Worm (Caenorhabditis elegans) whole organism, L4 larva: ENCODE data around the gene F46H5.5.

Experiments
- F44E2.7 ChIP-seq: fragments of 200-800 bp; sonication (Bioruptor generic); IDR thresholded peaks from 2 replicates; pipeline ENCODE4 v2.1.2; 2022; ENCODE audit warnings: missing genetic modification characterization, missing compliant biosample characterization
- T20F7.1 ChIP-seq: fragments of 200-800 bp; sonication (Bioruptor generic); optimal IDR thresholded peaks from 2 replicates; lab custom pipeline; 2018; ENCODE audit warnings: mild to moderate bottlenecking, missing genetic modification characterization, missing compliant biosample characterization
- T26A8.4 ChIP-seq: fragments of 200-800 bp; sonication (Bioruptor generic); IDR thresholded peaks from 2 replicates; pipeline ENCODE4 v1.3.6; 2022; ENCODE audit warnings: missing genetic modification characterization, missing compliant biosample characterization
- Y48G9A.11 ChIP-seq: fragments of 200-800 bp; sonication (Bioruptor generic); IDR thresholded peaks from 2 replicates; pipeline ENCODE4 v1.3.6; 2022; ENCODE audit warnings: missing genetic modification reagents, missing genetic modification characterization, missing compliant biosample characterization
- Y75B8A.6 ChIP-seq: fragments of 200-800 bp; sonication (Bioruptor generic); IDR thresholded peaks from 2 replicates; pipeline ENCODE4 v1.3.6; 2022; ENCODE audit warnings: missing genetic modification reagents, missing genetic modification characterization, missing compliant biosample characterization
- aha-1 ChIP-seq: fragments of 150-350 bp; peaks from one replicate; lab custom pipeline; 2014; ENCODE audit warnings: missing biosample characterization, missing genetic modification characterization
- ama-1 ChIP-seq: fragments of 150-350 bp; optimal IDR thresholded peaks from 2 replicates; lab custom pipeline; 2014; ENCODE audit warnings: inconsistent platforms, mixed read lengths
- arid-1 ChIP-seq: fragments of 200-800 bp; sonication (Bioruptor generic); conservative IDR thresholded peaks from 2 replicates; pipeline ENCODE4 v1.3.6; 2022; ENCODE audit warnings: missing genetic modification reagents, missing genetic modification characterization, missing compliant biosample characterization
- ceh-28 ChIP-seq: fragments of 150-350 bp; optimal IDR thresholded peaks from 2 replicates; lab custom pipeline; 2014; ENCODE audit warnings: missing biosample characterization, missing genetic modification reagents, missing genetic modification characterization
- ceh-32 ChIP-seq: sonication (generic microtip); optimal IDR thresholded peaks from 2 replicates; lab custom pipeline; 2016; ENCODE audit warnings: mild to moderate bottlenecking, missing genetic modification characterization, missing compliant biosample characterization; ENCODE audit not compliant: poor library complexity
- ceh-44 ChIP-seq: fragments of 200-800 bp; sonication (Bioruptor generic); IDR thresholded peaks from 2 replicates; pipeline ENCODE4 v1.3.6; 2022; ENCODE audit warnings: missing genetic modification reagents, missing genetic modification characterization, missing compliant biosample characterization
- ceh-62 ChIP-seq: sonication (generic microtip); optimal IDR thresholded peaks from 2 replicates; lab custom pipeline; 2017; ENCODE audit warnings: missing biosample characterization, missing genetic modification characterization
- daf-16 ChIP-seq, 3 experiments: sonication (generic microtip); optimal IDR thresholded peaks; 2 replicates each; lab custom pipeline; 2016 to 2017; ENCODE audit warnings: missing genetic modification characterization in 3 of 3, missing genetic modification reagents in 3 of 3, mild to moderate bottlenecking in 2 of 3, missing compliant biosample characterization in 2 of 3, missing biosample characterization in 1 of 3, moderate library complexity in 1 of 3
- dmd-6 ChIP-seq: fragments of 200-800 bp; sonication (Bioruptor generic); IDR thresholded peaks from 2 replicates; pipeline ENCODE4 v1.3.6; 2022; ENCODE audit warnings: missing genetic modification reagents, missing genetic modification characterization, missing compliant biosample characterization
- dpl-1 ChIP-seq: fragments of 150-350 bp; optimal IDR thresholded peaks from 2 replicates; lab custom pipeline; 2014; ENCODE audit warnings: missing biosample characterization, missing genetic modification reagents, missing genetic modification characterization
- dve-1 ChIP-seq: sonication (generic microtip); optimal IDR thresholded peaks from 2 replicates; lab custom pipeline; 2017; ENCODE audit warnings: antibody characterized with exemption, mild to moderate bottlenecking, missing genetic modification characterization, missing compliant biosample characterization; ENCODE audit not compliant: insufficient read depth
- fkh-10 ChIP-seq: fragments of 150-350 bp; optimal IDR thresholded peaks from 2 replicates; lab custom pipeline; 2014; ENCODE audit warnings: missing biosample characterization, missing genetic modification reagents, missing genetic modification characterization
- hlh-11 ChIP-seq: fragments of 200-800 bp; sonication (Bioruptor generic); optimal IDR thresholded peaks from 2 replicates; lab custom pipeline; 2018; ENCODE audit warnings: mild to moderate bottlenecking, missing genetic modification characterization, missing compliant biosample characterization
- hlh-30 ChIP-seq: sonication (generic microtip); optimal IDR thresholded peaks from 2 replicates; lab custom pipeline; 2017; ENCODE audit warnings: antibody characterized with exemption, mild to moderate bottlenecking, missing genetic modification characterization, missing compliant biosample characterization; ENCODE audit not compliant: insufficient read depth
- lin-1 ChIP-seq: fragments of 200-800 bp; sonication (Bioruptor generic); IDR thresholded peaks from 2 replicates; pipeline ENCODE4 v1.3.6; 2022; ENCODE audit warnings: missing genetic modification reagents, missing genetic modification characterization, missing compliant biosample characterization
- lin-13 ChIP-seq: fragments of 150-350 bp; optimal IDR thresholded peaks from 2 replicates; lab custom pipeline; 2014; ENCODE audit warnings: missing biosample characterization, missing genetic modification reagents, missing genetic modification characterization
- lin-15B ChIP-seq: fragments of 150-350 bp; sonication (generic microtip); optimal IDR thresholded peaks from 3 replicates; lab custom pipeline; 2014; ENCODE audit warnings: missing biosample characterization, missing genetic modification characterization
- lsy-2 ChIP-seq, 2 experiments: fragments of 150-350 bp in 1 of 2; sonication (generic microtip) in 1 of 2; optimal IDR thresholded peaks; 2 replicates each; lab custom pipeline; 2014 to 2017; ENCODE audit warnings: missing biosample characterization in 2 of 2, missing genetic modification characterization in 2 of 2
- madf-5 ChIP-seq, 2 experiments: fragments of 200-800 bp; sonication (Bioruptor generic); IDR thresholded peaks; 2 replicates each; pipeline ENCODE4 v1.3.6; 2022; ENCODE audit warnings: missing compliant biosample characterization in 2 of 2, missing genetic modification characterization in 2 of 2
- mes-2 ChIP-seq: sonication (generic microtip); optimal IDR thresholded peaks from 2 replicates; lab custom pipeline; 2016; ENCODE audit warnings: missing genotype, mild to moderate bottlenecking, missing genetic modification characterization, missing compliant biosample characterization; ENCODE audit not compliant: poor library complexity, severe bottlenecking
- nhr-10 ChIP-seq: fragments of 150-350 bp; optimal IDR thresholded peaks from 2 replicates; lab custom pipeline; 2014; ENCODE audit warnings: missing biosample characterization, missing genetic modification characterization
- nhr-11 ChIP-seq: fragments of 150-350 bp; optimal IDR thresholded peaks from 2 replicates; lab custom pipeline; 2014; ENCODE audit warnings: missing biosample characterization, missing genetic modification characterization
- nhr-237 ChIP-seq: sonication (generic microtip); optimal IDR thresholded peaks from 2 replicates; lab custom pipeline; 2017; ENCODE audit warnings: missing biosample characterization, missing genetic modification characterization
- nhr-25 ChIP-seq: sonication (generic microtip); optimal IDR thresholded peaks from 2 replicates; lab custom pipeline; 2017; ENCODE audit warnings: missing genetic modification characterization, mild to moderate bottlenecking, missing compliant biosample characterization, antibody characterized with exemption, moderate library complexity, borderline replicate concordance; ENCODE audit not compliant: insufficient read depth
- nhr-28 ChIP-seq: fragments of 150-350 bp; optimal IDR thresholded peaks from 2 replicates; lab custom pipeline; 2014; ENCODE audit warnings: missing biosample characterization, missing genetic modification characterization
- nhr-6 ChIP-seq: fragments of 150-350 bp; optimal IDR thresholded peaks from 2 replicates; lab custom pipeline; 2014; ENCODE audit warnings: missing biosample characterization, missing genetic modification characterization
- nhr-76 ChIP-seq: fragments of 150-350 bp; optimal IDR thresholded peaks from 2 replicates; lab custom pipeline; 2014; ENCODE audit warnings: missing biosample characterization, missing genetic modification characterization
- nhr-77 ChIP-seq: fragments of 150-350 bp; optimal IDR thresholded peaks from 2 replicates; lab custom pipeline; 2014; ENCODE audit warnings: missing biosample characterization, missing genetic modification characterization
- pha-4 ChIP-seq, 2 experiments: fragments of 150-350 bp in 1 of 2; fragments of 200-800 bp in 1 of 2; sonication (Bioruptor generic) in 1 of 2; IDR thresholded peaks in 1 of 2; optimal IDR thresholded peaks in 1 of 2; 2 replicates each; pipeline versions ENCODE4 v1.3.6 to Lab custom; 2014 to 2022; ENCODE audit warnings: missing genetic modification characterization in 2 of 2, missing genetic modification reagents in 2 of 2, missing biosample characterization in 1 of 2, missing compliant biosample characterization in 1 of 2
- pqm-1 ChIP-seq: sonication (generic microtip); optimal IDR thresholded peaks from 2 replicates; lab custom pipeline; 2017; ENCODE audit warnings: missing biosample characterization, missing genetic modification characterization
- set-16 ChIP-seq: fragments of 200-800 bp; sonication (Bioruptor generic); IDR thresholded peaks from 2 replicates; pipeline ENCODE4 v1.3.6; 2022; ENCODE audit warnings: missing genetic modification reagents, missing genetic modification characterization, missing compliant biosample characterization
- skn-1 ChIP-seq: fragments of 150-350 bp; optimal IDR thresholded peaks from 2 replicates; lab custom pipeline; 2014; ENCODE audit warnings: missing biosample characterization, missing genetic modification characterization
- unc-62 ChIP-seq, 3 experiments: fragments of 150-350 bp in 1 of 3; sonication (generic microtip); optimal IDR thresholded peaks in 2 of 3; peaks in 1 of 3; 1 replicate in 1 of 3; 2 replicates in 2 of 3; lab custom pipeline; 2014 to 2017; ENCODE audit warnings: missing biosample characterization in 3 of 3, missing genetic modification characterization in 3 of 3, missing genetic modification reagents in 3 of 3, missing genotype in 1 of 3
- zfp-3 ChIP-seq: fragments of 200-800 bp; sonication (Bioruptor generic); conservative IDR thresholded peaks from 2 replicates; pipeline ENCODE4 v1.3.6; 2022; ENCODE audit warnings: missing genetic modification reagents, missing genetic modification characterization, missing compliant biosample characterization
- zip-2 ChIP-seq: fragments of 150-350 bp; optimal IDR thresholded peaks from 2 replicates; lab custom pipeline; 2014; ENCODE audit warnings: missing biosample characterization, missing genetic modification characterization

The F46H5.5 gene

ce11 chrX:7234074-7234453, 22.7 kb downstream of the F46H5.5 start:
- no peak for TF ChIP-seq fkh-10 (GFP tag; lab: Kevin White, UChicago)
- TF ChIP-seq unc-62 (GFP tag; optimal IDR thresholded peaks at IDR 0.05 in 1 of 2; lab: Kevin White, UChicago), result peak in 1 of 2 experiments; percentile 92
- no peak for TF ChIP-seq unc-62 (tag; optimal IDR thresholded peaks at IDR 0.05; lab: Kevin White, UChicago)
- TF ChIP-seq zfp-3 (GFP tag; lab: Robert Waterston, UW), result no peak
- TF ChIP-seq zip-2, result no peak

- TF ChIP-seq ama-1 (lab: Kevin White, UChicago) (peak; percentile 35), nhr-28 (tag; lab: Kevin White, UChicago) (peak; percentile 60), hlh-30 (tag; lab: Kevin White, UChicago) (peak; percentile 38), lin-15B (tag; lab: Kevin White, UChicago) (no peak), nhr-25 (tag; lab: Kevin White, UChicago) (no peak), dve-1 (tag; lab: Kevin White, UChicago) (peak; percentile 29), Y75B8A.6 (GFP tag; lab: Robert Waterston, UW) (no peak), pqm-1 (tag; lab: Kevin White, UChicago) (peak; percentile 54), T20F7.1 (no peak), dmd-6 (GFP tag; lab: Robert Waterston, UW) (peak; percentile 68), nhr-237 (no peak), unc-62 (GFP tag; optimal IDR thresholded peaks at IDR 0.05 in 1 of 2; lab: Kevin White, UChicago) (peak in 1 of 2 experiments; percentile 92), unc-62 (tag; optimal IDR thresholded peaks at IDR 0.05; lab: Kevin White, UChicago) (no peak), ceh-32 (tag; lab: Kevin White, UChicago) (no peak), nhr-77 (tag; lab: Kevin White, UChicago) (no peak), pha-4 (GFP tag; IDR thresholded peaks at IDR 0.05; lab: Robert Waterston, UW) (no peak), pha-4 (tag; optimal IDR thresholded peaks at IDR 0.05; lab: Kevin White, UChicago) (peak; percentile 4), lsy-2 (tag; optimal IDR thresholded peaks at IDR 0.05; lab: Kevin White, UChicago) (peak in 1 of 2 experiments; percentile 8), daf-16 (GFP tag; optimal IDR thresholded peaks at IDR 0.05; lab: Kevin White, UChicago) (peak in 1 of 2 experiments; percentile 10), daf-16 (tag; optimal IDR thresholded peaks at IDR 0.05; lab: Kevin White, UChicago) (peak; percentile 93), nhr-76 (tag; lab: Kevin White, UChicago) (no peak), lin-13 (GFP tag; lab: Kevin White, UChicago) (no peak), madf-5 (GFP tag; IDR thresholded peaks at IDR 0.05; lab: Robert Waterston, UW) (no peak), arid-1 (GFP tag; lab: Robert Waterston, UW) (no peak), lin-1 (GFP tag; lab: Robert Waterston, UW) (no peak), T26A8.4 (0 out of 2 replicates have a peak, but pooled peaks have one; percentile 8), ceh-44 (GFP tag; lab: Robert Waterston, UW) (no peak), skn-1 (tag; lab: Kevin White, UChicago) (no peak), nhr-11 (tag; lab: Kevin White, UChicago) (no peak), set-16 (GFP tag; lab: Robert Waterston, UW) (no peak), nhr-10 (tag; lab: Kevin White, UChicago) (peak; percentile 15), ceh-62 (tag; lab: Kevin White, UChicago) (no peak), Y48G9A.11 (GFP tag; lab: Robert Waterston, UW) (no peak), nhr-6 (tag; lab: Kevin White, UChicago) (peak; percentile 32), aha-1 (tag; lab: Kevin White, UChicago) (peak; percentile 90), F44E2.7 (GFP tag; lab: Robert Waterston, UW) (no peak), ceh-28 (tag; lab: Kevin White, UChicago) (no peak), mes-2 (tag; lab: Kevin White, UChicago) (peak; percentile 5), hlh-11 (tag; lab: Kevin White, UChicago) (peak; percentile 38), dpl-1 (no peak)
These were observed 23.4 kb downstream of the F46H5.5 start for ce11 chrX:7233127-7234073.
